Worm (Caenorhabditis elegans) whole organism, midembryonic: ENCODE results near the gene F44E7.7.

Source experiments
- cog-1 ChIP-seq: sonication (generic microtip); optimal IDR thresholded peaks from 2 replicates; lab custom pipeline; 2016; ENCODE audit warnings: missing genetic modification characterization, missing compliant biosample characterization
- flt-1 ChIP-seq: fragments of 200-800 bp; sonication (Bioruptor generic); IDR thresholded peaks from 2 replicates; pipeline ENCODE4 v1.3.6; 2022; ENCODE audit warnings: missing genetic modification characterization, missing compliant biosample characterization
- klf-2 ChIP-seq: fragments of 200-800 bp; sonication (Bioruptor generic); conservative IDR thresholded peaks from 2 replicates; pipeline ENCODE4 v1.3.6; 2022; ENCODE audit warnings: missing genetic modification reagents, missing genetic modification characterization, missing compliant biosample characterization
- med-1 ChIP-seq: sonication (generic microtip); optimal IDR thresholded peaks from 2 replicates; lab custom pipeline; 2017; ENCODE audit warnings: missing genetic modification characterization, mild to moderate bottlenecking, missing compliant biosample characterization, antibody characterized with exemption, missing genetic modification reagents; ENCODE audit not compliant: insufficient read depth
- ref-1 ChIP-seq: fragments of 200-800 bp; sonication (Bioruptor generic); conservative IDR thresholded peaks from 2 replicates; pipeline ENCODE4 v1.3.6; 2022; ENCODE audit warnings: missing genetic modification reagents, missing genetic modification characterization, missing compliant biosample characterization
- tab-1 ChIP-seq: fragments of 200-800 bp; sonication (Bioruptor generic); IDR thresholded peaks from 2 replicates; pipeline ENCODE4 v1.3.6; 2022; ENCODE audit warnings: missing genetic modification characterization, missing compliant biosample characterization
- ztf-23 ChIP-seq: fragments of 200-800 bp; sonication (Bioruptor generic); IDR thresholded peaks from 2 replicates; pipeline ENCODE4 v1.3.6; 2022; ENCODE audit warnings: missing genetic modification reagents, missing genetic modification characterization, missing compliant biosample characterization
- ztf-29 ChIP-seq: fragments of 200-800 bp; sonication (Bioruptor generic); IDR thresholded peaks from 2 replicates; pipeline ENCODE4 v1.3.6; 2022; ENCODE audit warnings: missing genetic modification reagents, missing genetic modification characterization, missing compliant biosample characterization

- TF ChIP-seq ztf-29 (GFP tag; lab: Robert Waterston, UW) = no peak
- TF ChIP-seq cog-1 (tag; lab: Kevin White, UChicago) = no peak
- TF ChIP-seq flt-1 = no peak
- TF ChIP-seq ztf-23 (GFP tag; lab: Robert Waterston, UW) = no peak
- no peak for TF ChIP-seq tab-1 (GFP tag; lab: Robert Waterston, UW)
- no peak for TF ChIP-seq med-1 (GFP tag; lab: Kevin White, UChicago)
- TF ChIP-seq klf-2 (GFP tag; lab: Robert Waterston, UW) = no peak
- TF ChIP-seq ref-1 (GFP tag; lab: Robert Waterston, UW) = no peak
Measured at ce11 chrV:5736068-5736467, 49.2 kb downstream of the F44E7.7 start, which contains the start of gene K09H11.6.
